Fruit fly (Drosophila melanogaster): ENCODE results near the gene CG7148.

The CG7148 gene

dm6 chr3L:21808003-21808530 lies 24.0 kb downstream of the CG7148 start (continued):
- peak; percentile 70 for TF ChIP-seq Oli (tag; optimal IDR thresholded peaks at IDR 0.05)
- no peak; the same call in 1 of the 2 replicates for TF ChIP-seq Taf1 (GFP tag; IDR thresholded peaks at IDR 0.05)
- no peak for TF ChIP-seq CG1792 (GFP tag; optimal IDR thresholded peaks at IDR 0.05)
- TF ChIP-seq zfh2 (GFP tag; optimal IDR thresholded peaks at IDR 0.05) = no peak
- no peak for TF ChIP-seq hb (GFP tag; IDR thresholded peaks at IDR 0.05; ENCODE audit: partially characterized antibody)
- TF ChIP-seq klu (GFP tag; IDR thresholded peaks at IDR 0.05) = no peak
- TF ChIP-seq CG17361 (GFP tag; IDR thresholded peaks at IDR 0.05) = peak; percentile 82
- TF ChIP-seq CG3726 (GFP tag; IDR thresholded peaks at IDR 0.05) = 0 out of 3 replicates have a peak, but pooled peaks have one; percentile 17
- no peak for TF ChIP-seq Side (GFP tag; optimal IDR thresholded peaks at IDR 0.05)
- 0 out of 2 replicates have a peak, but pooled peaks have one; percentile 53 for TF ChIP-seq sens-2 (GFP tag; IDR thresholded peaks at IDR 0.05)
- TF ChIP-seq Fer2 (tag; optimal IDR thresholded peaks at IDR 0.05) = no peak
- TF ChIP-seq CG9609 (GFP tag; optimal IDR thresholded peaks at IDR 0.05) = no peak
- no peak for TF ChIP-seq disco-r (GFP tag; optimal IDR thresholded peaks at IDR 0.05)
- TF ChIP-seq CG13624 (GFP tag; optimal IDR thresholded peaks at IDR 0.05) = no peak
- peak; percentile 2 for TF ChIP-seq CG6813 (GFP tag; optimal IDR thresholded peaks at IDR 0.05)
- TF ChIP-seq crc (GFP tag; optimal IDR thresholded peaks at IDR 0.05) = no peak
- peak; percentile 60; the same call in 1 of the 3 replicates for TF ChIP-seq so (GFP tag; IDR thresholded peaks at IDR 0.05)
- peak; percentile 3 for TF ChIP-seq cato (GFP tag; optimal IDR thresholded peaks at IDR 0.05; ENCODE audit: borderline replicate concordance)
- TF ChIP-seq CG14965 (GFP tag; optimal IDR thresholded peaks at IDR 0.05; ENCODE audit: borderline replicate concordance) = no peak
- TF ChIP-seq gem (tag; optimal IDR thresholded peaks at IDR 0.05) = peak; percentile 87
- peak; percentile 46 for TF ChIP-seq CG9437 (GFP tag; optimal IDR thresholded peaks at IDR 0.05)
- TF ChIP-seq CG10979 (tag; optimal IDR thresholded peaks at IDR 0.05) = peak; percentile 85
- TF ChIP-seq CG4282 (GFP tag; optimal IDR thresholded peaks at IDR 0.05) = no peak
- TF ChIP-seq CG13894 (tag; optimal IDR thresholded peaks at IDR 0.05) = no peak
- no peak for TF ChIP-seq Rx (GFP tag; IDR thresholded peaks at IDR 0.05)
- TF ChIP-seq ssp (GFP tag; IDR thresholded peaks at IDR 0.05) = peak; percentile 38; the same call in 1 of the 2 replicates
- peak; percentile 19; the same call in 1 of the 2 replicates for TF ChIP-seq wor (GFP tag; IDR thresholded peaks at IDR 0.05)
- no peak for TF ChIP-seq crp (GFP tag; optimal IDR thresholded peaks at IDR 0.05)
- peak; percentile 40; the same call in 1 of the 2 replicates for TF ChIP-seq ttk (GFP tag; IDR thresholded peaks at IDR 0.05)
- TF ChIP-seq CG17568 (GFP tag; optimal IDR thresholded peaks at IDR 0.05) = no peak
- TF ChIP-seq Fer3 (tag; optimal IDR thresholded peaks at IDR 0.05) = no peak
- TF ChIP-seq jigr1 (GFP tag; IDR thresholded peaks at IDR 0.05) = no peak
- TF ChIP-seq luna (GFP tag; optimal IDR thresholded peaks at IDR 0.05) = no peak
- peak; percentile 60 for TF ChIP-seq CG9932 (GFP tag; IDR thresholded peaks at IDR 0.05)
- no peak for TF ChIP-seq D (optimal IDR thresholded peaks at IDR 0.05)
- peak; percentile 68 for TF ChIP-seq D (GFP tag; optimal IDR thresholded peaks at IDR 0.05)
- TF ChIP-seq sr (GFP tag; IDR thresholded peaks at IDR 0.05) = no peak
- no peak for TF ChIP-seq CG2678 (tag; optimal IDR thresholded peaks at IDR 0.05)
- TF ChIP-seq CG6175 (GFP tag; IDR thresholded peaks at IDR 0.05) = no peak
- 0 out of 3 replicates have a peak, but pooled peaks have one; percentile 21 for TF ChIP-seq Aef1 (GFP tag; IDR thresholded peaks at IDR 0.05)
- TF ChIP-seq dmrt11E (tag; optimal IDR thresholded peaks at IDR 0.05) = peak; percentile 87
- peak; percentile 95 for TF ChIP-seq zf30C (GFP tag; optimal IDR thresholded peaks at IDR 0.05)
- TF ChIP-seq CG33557 (GFP tag; optimal IDR thresholded peaks at IDR 0.05) = peak; percentile 57
- peak in 1 of 2 experiments; percentile 66 for TF ChIP-seq dpn (GFP tag; optimal IDR thresholded peaks at IDR 0.05)
- no peak for TF ChIP-seq sna (GFP tag; IDR thresholded peaks at IDR 0.05; ENCODE audit: partially characterized antibody)
- TF ChIP-seq ken (GFP tag; IDR thresholded peaks at IDR 0.05) = peak; percentile 52; the same call in 1 of the 3 replicates
- TF ChIP-seq gcm2 (GFP tag; optimal IDR thresholded peaks at IDR 0.05) = no peak
- 0 out of 2 replicates have a peak, but pooled peaks have one; percentile 29 for TF ChIP-seq ap (GFP tag; IDR thresholded peaks at IDR 0.05)
- no peak for TF ChIP-seq CG17912 (GFP tag; optimal IDR thresholded peaks at IDR 0.05)
- peak; percentile 56; the same call in 2 of the 3 replicates for TF ChIP-seq H15 (GFP tag; IDR thresholded peaks at IDR 0.05)
